Fruit fly (Drosophila melanogaster): ENCODE results near the gene eIF2beta.

eIF2beta gene

dm6 chr3L:12523941-12524340 lies 2.6 kb downstream of the eIF2beta start, which contains the start of the genes ver and Gcn5 (continued):
- TF ChIP-seq unc-4 (GFP tag; IDR thresholded peaks at IDR 0.05; ENCODE audit: partially characterized antibody), result no peak
- TF ChIP-seq E2f1 (GFP tag; IDR thresholded peaks at IDR 0.05), result peak; percentile 93
- TF ChIP-seq trem (tag; optimal IDR thresholded peaks at IDR 0.05), result peak; percentile 100
- peak; percentile 78 for TF ChIP-seq ham (GFP tag; IDR thresholded peaks at IDR 0.05)
- no peak for TF ChIP-seq gsb-n (tag; optimal IDR thresholded peaks at IDR 0.05)
- TF ChIP-seq Mad (GFP tag; optimal IDR thresholded peaks at IDR 0.05), result peak; percentile 89
- peak; percentile 95 for TF ChIP-seq CG2678 (tag; optimal IDR thresholded peaks at IDR 0.05)
- TF ChIP-seq Spps (tag; optimal IDR thresholded peaks at IDR 0.05), result peak; percentile 77
- TF ChIP-seq oc (tag; optimal IDR thresholded peaks at IDR 0.05), result peak; percentile 90
- TF ChIP-seq wor (GFP tag; IDR thresholded peaks at IDR 0.05), result peak; percentile 88
- peak; percentile 86 for TF ChIP-seq sqz (GFP tag; optimal IDR thresholded peaks at IDR 0.05)
- peak; percentile 77 for TF ChIP-seq CG33557 (GFP tag; optimal IDR thresholded peaks at IDR 0.05)
- TF ChIP-seq da (GFP tag; optimal IDR thresholded peaks at IDR 0.05), result peak; percentile 11
- TF ChIP-seq Hr78 (GFP tag; optimal IDR thresholded peaks at IDR 0.05), result no peak
- peak; percentile 83; the same call in 2 of the 3 replicates for TF ChIP-seq CG3726 (GFP tag; IDR thresholded peaks at IDR 0.05)
- peak; percentile 63; the same call in 1 of the 3 replicates for TF ChIP-seq z (GFP tag; IDR thresholded peaks at IDR 0.05)
- peak; percentile 94 for TF ChIP-seq Xbp1 (GFP tag; optimal IDR thresholded peaks at IDR 0.05)
- peak; percentile 89 for TF ChIP-seq zen (tag; optimal IDR thresholded peaks at IDR 0.05)
- peak; percentile 76 for TF ChIP-seq CG1792 (GFP tag; optimal IDR thresholded peaks at IDR 0.05)
- peak; percentile 92 for TF ChIP-seq CG13296 (GFP tag; optimal IDR thresholded peaks at IDR 0.05)
- peak; percentile 27 for TF ChIP-seq p53 (GFP tag; optimal IDR thresholded peaks at IDR 0.05)
- TF ChIP-seq slou (GFP tag; optimal IDR thresholded peaks at IDR 0.05), result peak; percentile 84
- TF ChIP-seq Jarid2 (GFP tag; optimal IDR thresholded peaks at IDR 0.05), result peak; percentile 61
- TF ChIP-seq CG18619 (GFP tag; optimal IDR thresholded peaks at IDR 0.05), result peak; percentile 88
- TF ChIP-seq ro (GFP tag; IDR thresholded peaks at IDR 0.05), result peak; percentile 68; the same call in 1 of the 2 replicates
- TF ChIP-seq Dad (GFP tag; optimal IDR thresholded peaks at IDR 0.05), result peak; percentile 81
- peak; percentile 92 for TF ChIP-seq az2 (GFP tag; optimal IDR thresholded peaks at IDR 0.05)
- peak; percentile 92 for TF ChIP-seq fd3F (GFP tag; optimal IDR thresholded peaks at IDR 0.05)
- peak; percentile 60 for TF ChIP-seq CG8359 (GFP tag; optimal IDR thresholded peaks at IDR 0.05; ENCODE audit: borderline replicate concordance)
- peak; percentile 86 for TF ChIP-seq B-H2 (GFP tag; optimal IDR thresholded peaks at IDR 0.05)
- TF ChIP-seq CG17802 (tag; optimal IDR thresholded peaks at IDR 0.05), result peak; percentile 70
- peak; percentile 35 for TF ChIP-seq disco-r (GFP tag; optimal IDR thresholded peaks at IDR 0.05)
- peak; percentile 77 for TF ChIP-seq trh (GFP tag; optimal IDR thresholded peaks at IDR 0.05)
- TF ChIP-seq Scr (GFP tag; IDR thresholded peaks at IDR 0.05; ENCODE audit: partially characterized antibody), result no peak
- peak; percentile 71 for TF ChIP-seq crc (GFP tag; optimal IDR thresholded peaks at IDR 0.05)
- TF ChIP-seq CG6654 (GFP tag; optimal IDR thresholded peaks at IDR 0.05), result peak; percentile 75
- TF ChIP-seq CG7357 (GFP tag; IDR thresholded peaks at IDR 0.05), result peak; percentile 85
- TF ChIP-seq Hey (tag; optimal IDR thresholded peaks at IDR 0.05), result peak; percentile 33
- TF ChIP-seq shn (GFP tag; optimal IDR thresholded peaks at IDR 0.05), result peak; percentile 83
- TF ChIP-seq jing (GFP tag; optimal IDR thresholded peaks at IDR 0.05), result peak; percentile 81
- peak; percentile 94 for TF ChIP-seq Gug (GFP tag; IDR thresholded peaks at IDR 0.05)
- peak; percentile 51 for TF ChIP-seq CG3163 (GFP tag; optimal IDR thresholded peaks at IDR 0.05)
- no peak for TF ChIP-seq sima (GFP tag; optimal IDR thresholded peaks at IDR 0.05)
- peak; percentile 73 for TF ChIP-seq exex (tag; optimal IDR thresholded peaks at IDR 0.05)
- TF ChIP-seq CG34376 (GFP tag; optimal IDR thresholded peaks at IDR 0.05), result peak; percentile 62
- TF ChIP-seq prd (optimal IDR thresholded peaks at IDR 0.05), result no peak
- peak; percentile 97 for TF ChIP-seq prd (GFP tag; IDR thresholded peaks at IDR 0.05)
- TF ChIP-seq CG5245 (GFP tag; optimal IDR thresholded peaks at IDR 0.05), result peak; percentile 67
- TF ChIP-seq Dfd (GFP tag; optimal IDR thresholded peaks at IDR 0.05), result no peak
- TF ChIP-seq tio (GFP tag; optimal IDR thresholded peaks at IDR 0.05), result no peak
- peak; percentile 80 for TF ChIP-seq CG9609 (GFP tag; optimal IDR thresholded peaks at IDR 0.05)
